Worm (Caenorhabditis elegans) whole organism, L4/young adult: ENCODE measurements around the gene srsx-16.

ENCODE experiments used
- W03F9.2 ChIP-seq: fragments of 150-350 bp; optimal IDR thresholded peaks from 2 replicates; lab custom pipeline; 2014; ENCODE audit warnings: missing biosample characterization, missing genetic modification characterization
- dao-5 ChIP-seq: sonication (generic microtip); optimal IDR thresholded peaks from 2 replicates; lab custom pipeline; 2016; ENCODE audit warnings: missing genotype, missing genetic modification characterization, moderate library complexity, missing compliant biosample characterization
- him-1 ChIP-seq: sonication (generic microtip); optimal IDR thresholded peaks from 2 replicates; lab custom pipeline; 2016; ENCODE audit warnings: missing genotype, missing genetic modification reagents, missing genetic modification characterization, missing compliant biosample characterization

The srsx-16 gene

ce11 chrIV:5619643-5620042, at the start of gene srsx-16:
Gene srsx-16 (minus strand): TSS chrIV:5619743.
- no peak for TF ChIP-seq W03F9.2 (tag; lab: Kevin White, UChicago)
- TF ChIP-seq dao-5 (tag; lab: Kevin White, UChicago) = no peak
- TF ChIP-seq him-1 = no peak

ce11 chrIV:5667191-5667590, 47.6 kb upstream of the srsx-16 start:
- TF ChIP-seq dao-5 (tag; lab: Kevin White, UChicago) (no peak), him-1 (no peak), W03F9.2 (tag; lab: Kevin White, UChicago) (no peak)

- TF ChIP-seq dao-5 (tag; lab: Kevin White, UChicago) (no peak), W03F9.2 (tag; lab: Kevin White, UChicago) (peak; percentile 11)
Measured at ce11 chrIV:5666115-5667028, 46.8 kb upstream of the srsx-16 start.

ce11 chrIV:5665353-5665918, 45.9 kb upstream of the srsx-16 start:
- TF ChIP-seq him-1 = no peak
- no peak for TF ChIP-seq dao-5 (tag; lab: Kevin White, UChicago)
- TF ChIP-seq W03F9.2 (tag; lab: Kevin White, UChicago) = peak; percentile 32

- no peak for TF ChIP-seq dao-5 (tag; lab: Kevin White, UChicago)
- no peak for TF ChIP-seq him-1
- no peak for TF ChIP-seq W03F9.2 (tag; lab: Kevin White, UChicago)
Measured at ce11 chrIV:5664375-5665004, 44.9 kb upstream of the srsx-16 start, which contains the start of gene bec-1. Gene bec-1 (minus strand): TSS chrIV:5664425.

ce11 chrIV:5662886-5663285, 43.3 kb upstream of the srsx-16 start:
- TF ChIP-seq dao-5 (tag; lab: Kevin White, UChicago) = no peak
- TF ChIP-seq W03F9.2 (tag; lab: Kevin White, UChicago) = no peak
- no peak for TF ChIP-seq him-1

- TF ChIP-seq dao-5 (tag; lab: Kevin White, UChicago) = no peak
- TF ChIP-seq W03F9.2 (tag; lab: Kevin White, UChicago) = no peak
- TF ChIP-seq him-1 = no peak
Measured at ce11 chrIV:5662073-5662472, 42.5 kb upstream of the srsx-16 start.

ce11 chrIV:5660239-5660638, 40.7 kb upstream of the srsx-16 start, which contains the start of gene skn-1:
Gene skn-1 (minus strand): TSS chrIV:5660384.
- TF ChIP-seq dao-5 (tag; lab: Kevin White, UChicago) = no peak

ce11 chrIV:5659461-5659860, 39.9 kb upstream of the srsx-16 start:
- TF ChIP-seq him-1 (no peak), W03F9.2 (tag; lab: Kevin White, UChicago) (no peak), dao-5 (tag; lab: Kevin White, UChicago) (no peak)

- no peak for TF ChIP-seq him-1
- no peak for TF ChIP-seq W03F9.2 (tag; lab: Kevin White, UChicago)
- TF ChIP-seq dao-5 (tag; lab: Kevin White, UChicago) = no peak
Measured at ce11 chrIV:5658897-5659296, 39.4 kb upstream of the srsx-16 start.

- no peak for TF ChIP-seq him-1
- TF ChIP-seq dao-5 (tag; lab: Kevin White, UChicago) = no peak
- no peak for TF ChIP-seq W03F9.2 (tag; lab: Kevin White, UChicago)
Measured at ce11 chrIV:5658225-5658624, 38.7 kb upstream of the srsx-16 start.

ce11 chrIV:5657126-5657666, 37.7 kb upstream of the srsx-16 start:
- TF ChIP-seq dao-5 (tag; lab: Kevin White, UChicago) (no peak), him-1 (no peak), W03F9.2 (tag; lab: Kevin White, UChicago) (no peak)

ce11 chrIV:5655966-5656389, 36.4 kb upstream of the srsx-16 start:
- TF ChIP-seq W03F9.2 (tag; lab: Kevin White, UChicago) = no peak
- no peak for TF ChIP-seq him-1
- TF ChIP-seq dao-5 (tag; lab: Kevin White, UChicago) = no peak

- TF ChIP-seq dao-5 (tag; lab: Kevin White, UChicago) (no peak), W03F9.2 (tag; lab: Kevin White, UChicago) (no peak), him-1 (no peak)
Measured at ce11 chrIV:5654693-5655092, 35.1 kb upstream of the srsx-16 start.
